Fruit fly (Drosophila melanogaster) whole organism, embryonic: ENCODE data around the gene Mlc2.

ENCODE experiments used
- Atf6 ChIP-seq: fragments of 200-800 bp; sonication (Bioruptor generic); IDR thresholded peaks from 2 replicates; pipeline ENCODE4 v1.3.6; 2022; ENCODE audit warnings: missing biosample characterization, missing genetic modification characterization
- CG10462 ChIP-seq: fragments of 200-800 bp; sonication (Bioruptor generic); optimal IDR thresholded peaks from 2 replicates; lab custom pipeline; 2016; ENCODE audit warnings: missing biosample characterization, missing genetic modification characterization
- CG10543 ChIP-seq: fragments of 200-800 bp; sonication (Bioruptor generic); optimal IDR thresholded peaks from 3 replicates; lab custom pipeline; 2017; ENCODE audit warnings: missing biosample characterization, mild to moderate bottlenecking, missing genetic modification characterization, moderate library complexity
- CG15011 ChIP-seq: fragments of 200-800 bp; sonication (Bioruptor generic); optimal IDR thresholded peaks from 3 replicates; lab custom pipeline; 2018; ENCODE audit warnings: missing biosample characterization, mild to moderate bottlenecking, missing genetic modification characterization
- CG15269 ChIP-seq: fragments of 200-800 bp; sonication (Bioruptor generic); optimal IDR thresholded peaks from 2 replicates; lab custom pipeline; 2018; ENCODE audit warnings: missing biosample characterization, mild to moderate bottlenecking, missing genetic modification characterization, moderate library complexity
- CG16779 ChIP-seq: fragments of 200-800 bp; sonication (Bioruptor generic); IDR thresholded peaks from 2 replicates; pipeline ENCODE4 v1.3.6; 2022; ENCODE audit warnings: missing biosample characterization, missing genetic modification characterization
- CG17385 ChIP-seq: fragments of 200-800 bp; sonication (Bioruptor generic); optimal IDR thresholded peaks from 3 replicates; lab custom pipeline; 2018; ENCODE audit warnings: missing biosample characterization, mild to moderate bottlenecking, missing genetic modification characterization
- CG17829 ChIP-seq: fragments of 200-800 bp; optimal IDR thresholded peaks from 2 replicates; lab custom pipeline; 2019; ENCODE audit warnings: missing biosample characterization, mild to moderate bottlenecking, missing genetic modification characterization, moderate library complexity
- CG17912 ChIP-seq: fragments of 200-800 bp; sonication (Bioruptor generic); optimal IDR thresholded peaks from 2 replicates; lab custom pipeline; 2018; ENCODE audit warnings: missing biosample characterization, mild to moderate bottlenecking, missing genetic modification characterization
- CG3407 ChIP-seq: fragments of 200-800 bp; sonication (Bioruptor generic); optimal IDR thresholded peaks from 2 replicates; lab custom pipeline; 2018; ENCODE audit warnings: missing biosample characterization, mild to moderate bottlenecking, missing genetic modification characterization
- CG34422 ChIP-seq: fragments of 200-800 bp; sonication (Bioruptor generic); IDR thresholded peaks from 3 replicates; pipeline ENCODE4 v1.3.6; 2022; ENCODE audit warnings: missing biosample characterization, missing genetic modification characterization
- CG3847 ChIP-seq: fragments of 200-800 bp; sonication (Bioruptor generic); IDR thresholded peaks from 2 replicates; pipeline ENCODE4 v1.3.6; 2022; ENCODE audit warnings: missing biosample characterization, missing genetic modification characterization
- CG5953 ChIP-seq: fragments of 200-800 bp; sonication (Bioruptor generic); IDR thresholded peaks from 2 replicates; pipeline ENCODE4 v1.3.6; 2022; ENCODE audit warnings: missing biosample characterization, missing genetic modification characterization
- CG6175 ChIP-seq: fragments of 200-800 bp; sonication (Bioruptor generic); IDR thresholded peaks from 3 replicates; pipeline ENCODE4 v1.3.6; 2022; ENCODE audit warnings: missing biosample characterization, missing genetic modification characterization
- CG6854 ChIP-seq: fragments of 200-800 bp; sonication (Bioruptor generic); optimal IDR thresholded peaks from 3 replicates; lab custom pipeline; 2017; ENCODE audit warnings: missing biosample characterization, mild to moderate bottlenecking, missing genetic modification characterization
- CG7963 ChIP-seq: fragments of 200-800 bp; sonication (Bioruptor generic); IDR thresholded peaks from 3 replicates; pipeline ENCODE4 v1.3.6; 2022; ENCODE audit warnings: missing biosample characterization, missing genetic modification characterization; ENCODE audit not compliant: partially characterized antibody
- CG8281 ChIP-seq: fragments of 200-800 bp; sonication (Bioruptor generic); optimal IDR thresholded peaks from 2 replicates; lab custom pipeline; 2018; ENCODE audit warnings: missing biosample characterization, mild to moderate bottlenecking, missing genetic modification characterization, moderate library complexity
- CG8290 ChIP-seq, 3 experiments: fragments of 200-800 bp; sonication (Bioruptor generic); optimal IDR thresholded peaks; 2 replicates each; lab custom pipeline; 2016 to 2019; ENCODE audit warnings: missing biosample characterization in 3 of 3, missing genetic modification characterization in 3 of 3, mild to moderate bottlenecking in 2 of 3, moderate library complexity in 1 of 3
- CG9797 ChIP-seq: fragments of 200-800 bp; sonication (Bioruptor generic); optimal IDR thresholded peaks from 3 replicates; lab custom pipeline; 2018; ENCODE audit warnings: missing biosample characterization, mild to moderate bottlenecking, missing genetic modification characterization
- CkIIα-i1 ChIP-seq: fragments of 200-800 bp; sonication (Bioruptor generic); IDR thresholded peaks from 2 replicates; pipeline ENCODE4 v1.3.6; 2022; ENCODE audit warnings: missing biosample characterization, missing genetic modification characterization
- CoRest ChIP-seq: fragments of 200-800 bp; sonication (Bioruptor generic); optimal IDR thresholded peaks from 3 replicates; lab custom pipeline; 2018; ENCODE audit warnings: missing biosample characterization, mild to moderate bottlenecking, missing genetic modification characterization, moderate library complexity
- D19A ChIP-seq: fragments of 200-800 bp; optimal IDR thresholded peaks from 3 replicates; lab custom pipeline; 2019; ENCODE audit warnings: missing biosample characterization, mild to moderate bottlenecking, missing genetic modification characterization, moderate library complexity
- Dll ChIP-seq: fragments of 200-800 bp; sonication (Bioruptor generic); IDR thresholded peaks from 4 replicates; pipeline ENCODE4 v1.3.6; 2022; ENCODE audit warnings: missing biosample characterization, missing genetic modification characterization; ENCODE audit not compliant: partially characterized antibody
- E2f1 ChIP-seq: fragments of 200-800 bp; sonication (Bioruptor generic); IDR thresholded peaks from 2 replicates; pipeline ENCODE4 v1.3.6; 2022; ENCODE audit warnings: missing biosample characterization, missing genetic modification characterization
- Ets65A ChIP-seq: fragments of 200-800 bp; sonication (Bioruptor generic); peaks from one replicate; lab custom pipeline; 2016; ENCODE audit warnings: missing biosample characterization, missing genetic modification characterization
- Fer1 ChIP-seq: fragments of 200-800 bp; sonication (Bioruptor generic); optimal IDR thresholded peaks from 2 replicates; lab custom pipeline; 2017; ENCODE audit warnings: missing biosample characterization, mild to moderate bottlenecking, missing genetic modification characterization
- Gug ChIP-seq: fragments of 200-800 bp; sonication (Bioruptor generic); IDR thresholded peaks from 4 replicates; pipeline ENCODE4 v1.3.6; 2022; ENCODE audit warnings: missing biosample characterization, missing genetic modification characterization
- HHEX ChIP-seq: fragments of 200-800 bp; sonication (Bioruptor generic); optimal IDR thresholded peaks from 3 replicates; lab custom pipeline; 2017; ENCODE audit warnings: missing biosample characterization, mild to moderate bottlenecking, missing genetic modification characterization, missing genetic modification reagents
- Hr78 ChIP-seq, 2 experiments: fragments of 200-800 bp in 1 of 2; fragments of >200 bp in 1 of 2; sonication (Bioruptor generic) in 1 of 2; optimal IDR thresholded peaks; 2 replicates each; lab custom pipeline; 2017 to 2019; ENCODE audit warnings: missing biosample characterization in 2 of 2, missing genetic modification characterization in 2 of 2, mild to moderate bottlenecking in 1 of 2, moderate library complexity in 1 of 2
- Jarid2 ChIP-seq: fragments of 200-800 bp; sonication (Bioruptor generic); optimal IDR thresholded peaks from 3 replicates; lab custom pipeline; 2017; ENCODE audit warnings: mild to moderate bottlenecking, missing biosample characterization, missing genetic modification reagents, missing genetic modification characterization
- NC2α ChIP-seq: fragments of 200-800 bp; sonication (Bioruptor generic); optimal IDR thresholded peaks from 2 replicates; lab custom pipeline; 2016; ENCODE audit warnings: missing biosample characterization, missing genetic modification characterization
- Pdp1 ChIP-seq, 2 experiments: fragments of 200-800 bp; sonication (Bioruptor generic); optimal IDR thresholded peaks; 3 replicates each; lab custom pipeline; 2016; ENCODE audit warnings: missing biosample characterization in 2 of 2, missing genetic modification characterization in 2 of 2, mild to moderate bottlenecking in 1 of 2, moderate library complexity in 1 of 2
- Poxn ChIP-seq: fragments of 200-800 bp; sonication (Bioruptor generic); IDR thresholded peaks from 2 replicates; pipeline ENCODE4 v1.3.6; 2022; ENCODE audit warnings: missing biosample characterization, missing genetic modification characterization
- crp ChIP-seq, 2 experiments: fragments of 200-800 bp; sonication (Bioruptor generic); optimal IDR thresholded peaks; 2 replicates in 1 of 2; 3 replicates in 1 of 2; lab custom pipeline; 2017; ENCODE audit warnings: missing biosample characterization in 2 of 2, missing genetic modification characterization in 2 of 2, mild to moderate bottlenecking in 1 of 2, moderate library complexity in 1 of 2
- cwo ChIP-seq: fragments of 200-800 bp; sonication (Bioruptor generic); optimal IDR thresholded peaks from 3 replicates; lab custom pipeline; 2017; ENCODE audit warnings: missing biosample characterization, missing genetic modification characterization, mild to moderate bottlenecking, moderate library complexity, missing genetic modification reagents
- esg ChIP-seq: fragments of 200-800 bp; sonication (Bioruptor generic); conservative IDR thresholded peaks from 2 replicates; pipeline ENCODE4 v1.3.6; 2022; ENCODE audit warnings: missing biosample characterization, missing genetic modification characterization
- ewg ChIP-seq: fragments of 200-800 bp; sonication (Bioruptor generic); optimal IDR thresholded peaks from 3 replicates; lab custom pipeline; 2017; ENCODE audit warnings: mild to moderate bottlenecking, missing biosample characterization, missing genetic modification reagents, missing genetic modification characterization
- grn ChIP-seq: fragments of 200-800 bp; sonication (Bioruptor generic); optimal IDR thresholded peaks from 3 replicates; lab custom pipeline; 2017; ENCODE audit warnings: missing biosample characterization, missing genetic modification characterization
- jumu ChIP-seq: fragments of 200-800 bp; sonication (Bioruptor generic); optimal IDR thresholded peaks from 3 replicates; lab custom pipeline; 2016; ENCODE audit warnings: missing biosample characterization, missing genetic modification characterization
- kni ChIP-seq: fragments of 200-800 bp; sonication (Bioruptor generic); optimal IDR thresholded peaks from 3 replicates; lab custom pipeline; 2017; ENCODE audit warnings: mild to moderate bottlenecking, missing biosample characterization, missing genetic modification reagents, missing genetic modification characterization
- pan ChIP-seq, 4 experiments: fragments of >200 bp in 3 of 4; fragments of 200-800 bp in 1 of 4; sonication (Bioruptor generic) in 1 of 4; optimal IDR thresholded peaks in 3 of 4; IDR thresholded peaks in 1 of 4; 2 replicates each; pipeline versions ENCODE4 v1.3.6 to Lab custom; 2017 to 2022; ENCODE audit warnings: missing biosample characterization in 2 of 4, missing genetic modification characterization in 2 of 4, mixed read lengths in 1 of 4
- shn ChIP-seq: fragments of 200-800 bp; sonication (Bioruptor generic); optimal IDR thresholded peaks from 3 replicates; lab custom pipeline; 2016; ENCODE audit warnings: missing biosample characterization, missing genetic modification characterization
- slou ChIP-seq: fragments of 200-800 bp; sonication (Bioruptor generic); optimal IDR thresholded peaks from 3 replicates; lab custom pipeline; 2016; ENCODE audit warnings: missing biosample characterization, missing genetic modification characterization
- tio ChIP-seq: fragments of 200-800 bp; sonication (Bioruptor generic); optimal IDR thresholded peaks from 2 replicates; lab custom pipeline; 2017; ENCODE audit warnings: missing biosample characterization, missing genetic modification characterization, inconsistent platforms
- toy ChIP-seq: fragments of 200-800 bp; sonication (Bioruptor generic); IDR thresholded peaks from 2 replicates; pipeline ENCODE4 v1.3.6; 2022; ENCODE audit warnings: missing biosample characterization, missing genetic modification characterization
- wek ChIP-seq: fragments of 200-800 bp; sonication (Bioruptor generic); optimal IDR thresholded peaks from 3 replicates; lab custom pipeline; 2018; ENCODE audit warnings: missing biosample characterization, mild to moderate bottlenecking, missing genetic modification characterization, moderate library complexity

The Mlc2 gene

DNA sequence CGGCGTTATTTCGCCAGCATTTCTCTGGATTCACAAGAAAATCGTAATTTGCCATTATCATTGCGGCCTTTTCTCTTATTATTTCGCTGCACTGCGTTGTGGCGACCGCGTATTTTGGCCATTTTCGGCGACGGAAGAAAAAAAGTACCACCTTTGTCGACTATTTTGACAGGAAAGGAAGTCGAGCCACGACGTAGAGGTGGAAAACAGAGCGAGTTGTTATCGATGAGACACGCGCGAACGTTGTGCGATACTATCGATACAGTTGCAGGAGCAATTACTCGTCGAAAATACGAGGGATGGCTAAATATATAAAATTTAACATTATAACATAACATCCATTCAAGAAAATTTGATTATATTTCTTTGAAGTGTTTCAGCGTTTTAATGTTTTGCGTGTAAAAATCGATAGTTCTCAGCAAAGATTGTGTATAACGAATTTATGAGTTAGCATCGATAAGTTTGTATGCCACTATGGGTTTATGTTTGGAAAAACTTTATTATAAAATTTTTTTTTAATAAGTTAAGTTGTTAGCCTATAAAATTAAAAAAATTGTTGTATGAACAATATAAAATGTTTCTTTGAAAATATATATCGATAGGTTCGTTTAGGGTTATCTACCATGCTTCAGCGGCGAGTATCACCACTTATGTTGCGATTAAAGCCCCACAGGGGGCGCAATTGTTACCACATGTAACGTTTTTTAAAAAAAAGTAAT, 34.6 kb upstream of the Mlc2 start, which contains the start of gene RpS7 (continued):
- TF ChIP-seq pan (optimal IDR thresholded peaks at IDR 0.05; lab: Kevin White, UChicago): no peak
- TF ChIP-seq pan (GFP tag; optimal IDR thresholded peaks at IDR 0.05 in 1 of 2, IDR thresholded peaks at IDR 0.05 in 1 of 2): peak in 1 of 2 experiments; percentile 80
- TF ChIP-seq Hr78 (GFP tag; optimal IDR thresholded peaks at IDR 0.05; lab: Kevin White, UChicago): peak in 1 of 2 experiments; percentile 12
- peak; percentile 93 for TF ChIP-seq Ets65A
- peak; percentile 62 for TF ChIP-seq E2f1 (GFP tag; lab: Robert Waterston, UW)
- peak; percentile 88 for TF ChIP-seq CG7963
- TF ChIP-seq CG8281 (tag; lab: Kevin White, UChicago): peak; percentile 27
- TF ChIP-seq grn (GFP tag; lab: Kevin White, UChicago): peak; percentile 5
- TF ChIP-seq Poxn: peak; percentile 21; the same call in 1 of the 2 replicates
- TF ChIP-seq D19A (tag; lab: Kevin White, UChicago): peak; percentile 31
- TF ChIP-seq esg (GFP tag; lab: Robert Waterston, UW): 0 out of 2 replicates have a peak, but pooled peaks have one; percentile 8
- peak; percentile 75 for TF ChIP-seq CG15269 (tag; lab: Kevin White, UChicago)
- TF ChIP-seq jumu: peak; percentile 34
- peak; percentile 32 for TF ChIP-seq cwo (GFP tag; lab: Kevin White, UChicago)
- TF ChIP-seq ewg: peak; percentile 1
- TF ChIP-seq CG16779 (GFP tag; lab: Robert Waterston, UW): peak; percentile 53; the same call in 1 of the 2 replicates
- peak; percentile 5 to 72 for TF ChIP-seq Pdp1 (GFP tag; optimal IDR thresholded peaks at IDR 0.05; lab: Kevin White, UChicago)
- no peak for TF ChIP-seq NC2α
- peak; percentile 16 for TF ChIP-seq shn
- TF ChIP-seq wek (GFP tag; lab: Kevin White, UChicago): peak; percentile 88
- TF ChIP-seq Atf6 (GFP tag; lab: Robert Waterston, UW): peak; percentile 71
- TF ChIP-seq CG10462 (GFP tag; lab: Kevin White, UChicago): peak; percentile 15
- TF ChIP-seq Gug (GFP tag; lab: Robert Waterston, UW): peak; percentile 72; the same call in 3 of the 4 replicates
- peak; percentile 99 for TF ChIP-seq Dll (GFP tag; lab: Robert Waterston, UW)
- peak; percentile 27 for TF ChIP-seq CG8290 (GFP tag; optimal IDR thresholded peaks at IDR 0.05; lab: Kevin White, UChicago)
- peak; percentile 8 to 79 for TF ChIP-seq CG8290 (tag; optimal IDR thresholded peaks at IDR 0.05; lab: Kevin White, UChicago)
- peak; percentile 76 for TF ChIP-seq CG6854
- TF ChIP-seq kni (GFP tag; lab: Kevin White, UChicago): peak; percentile 82
- TF ChIP-seq CG15011 (GFP tag; lab: Kevin White, UChicago): peak; percentile 35
- TF ChIP-seq CG17829 (tag; lab: Kevin White, UChicago): peak; percentile 78
- TF ChIP-seq CkIIα-i1 (GFP tag; lab: Robert Waterston, UW): no peak
- TF ChIP-seq CG5953 (GFP tag; lab: Robert Waterston, UW): peak; percentile 75
- TF ChIP-seq toy: 0 out of 2 replicates have a peak, but pooled peaks have one; percentile 33
- peak; percentile 63 for TF ChIP-seq CoRest (tag; lab: Kevin White, UChicago)
- peak; percentile 85 for TF ChIP-seq CG3847 (GFP tag; lab: Robert Waterston, UW)
- TF ChIP-seq crp (GFP tag; optimal IDR thresholded peaks at IDR 0.05; lab: Kevin White, UChicago): peak in 1 of 2 experiments; percentile 35
- TF ChIP-seq Fer1 (GFP tag; lab: Kevin White, UChicago): peak; percentile 84
- TF ChIP-seq CG3407 (GFP tag; lab: Kevin White, UChicago): peak; percentile 68
- TF ChIP-seq CG6175 (GFP tag; lab: Robert Waterston, UW): peak; percentile 67; the same call in 1 of the 3 replicates
- peak; percentile 83 for TF ChIP-seq CG17385
- peak; percentile 84 for TF ChIP-seq CG17912 (GFP tag; lab: Kevin White, UChicago)
- peak; percentile 87 for TF ChIP-seq HHEX (GFP tag; lab: Kevin White, UChicago)
- peak; percentile 44 for TF ChIP-seq Jarid2 (GFP tag; lab: Kevin White, UChicago)
- TF ChIP-seq CG9797: peak; percentile 48
- peak; percentile 88 for TF ChIP-seq CG10543 (GFP tag; lab: Kevin White, UChicago)
- peak; percentile 58 for TF ChIP-seq tio (GFP tag; lab: Kevin White, UChicago)
- TF ChIP-seq CG34422 (GFP tag; lab: Robert Waterston, UW): peak; percentile 68; the same call in 2 of the 3 replicates
- peak; percentile 23 for TF ChIP-seq slou (GFP tag; lab: Kevin White, UChicago)
